Fruit fly (Drosophila melanogaster) whole organism, embryonic: ENCODE data around the gene CG15406.

Source experiments
- CG14860 ChIP-seq: fragments of 200-800 bp; sonication (Bioruptor generic); IDR thresholded peaks from 3 replicates; pipeline ENCODE4 v1.3.6; 2022; ENCODE audit warnings: missing biosample characterization, missing genetic modification characterization; ENCODE audit not compliant: partially characterized antibody
- CG16779 ChIP-seq: fragments of 200-800 bp; sonication (Bioruptor generic); IDR thresholded peaks from 2 replicates; pipeline ENCODE4 v1.3.6; 2022; ENCODE audit warnings: missing biosample characterization, missing genetic modification characterization
- CG17359 ChIP-seq: fragments of 200-800 bp; sonication (Bioruptor generic); optimal IDR thresholded peaks from 3 replicates; lab custom pipeline; 2018; ENCODE audit warnings: missing biosample characterization, mild to moderate bottlenecking, missing genetic modification characterization, moderate library complexity
- CG17385 ChIP-seq: fragments of 200-800 bp; sonication (Bioruptor generic); optimal IDR thresholded peaks from 3 replicates; lab custom pipeline; 2018; ENCODE audit warnings: missing biosample characterization, mild to moderate bottlenecking, missing genetic modification characterization
- CG18011 ChIP-seq: fragments of 200-800 bp; sonication (Bioruptor generic); optimal IDR thresholded peaks from 2 replicates; lab custom pipeline; 2017; ENCODE audit warnings: missing biosample characterization, missing genetic modification characterization, mild to moderate bottlenecking, moderate library complexity, missing genotype
- D19B ChIP-seq: fragments of 200-800 bp; sonication (Bioruptor generic); optimal IDR thresholded peaks from 2 replicates; lab custom pipeline; 2017; ENCODE audit warnings: missing biosample characterization, mild to moderate bottlenecking, missing genetic modification characterization
- Hey ChIP-seq: fragments of 200-800 bp; sonication (Bioruptor generic); optimal IDR thresholded peaks from 3 replicates; lab custom pipeline; 2018; ENCODE audit warnings: missing biosample characterization, mild to moderate bottlenecking, missing genetic modification characterization
- NFAT ChIP-seq: fragments of 200-800 bp; sonication (Bioruptor generic); IDR thresholded peaks from 2 replicates; pipeline ENCODE4 v1.3.6; 2022; ENCODE audit warnings: missing biosample characterization, missing genetic modification characterization
- ab ChIP-seq: fragments of 200-800 bp; sonication (Bioruptor generic); optimal IDR thresholded peaks from 2 replicates; lab custom pipeline; 2016; ENCODE audit warnings: missing biosample characterization, missing genetic modification characterization
- amos ChIP-seq: fragments of 200-800 bp; sonication (Bioruptor generic); IDR thresholded peaks from 2 replicates; pipeline ENCODE4 v1.3.6; 2022; ENCODE audit warnings: missing biosample characterization, missing genetic modification characterization; ENCODE audit not compliant: partially characterized antibody
- ara ChIP-seq: fragments of 200-800 bp; sonication (Bioruptor generic); IDR thresholded peaks from 2 replicates; pipeline ENCODE4 v1.3.6; 2022; ENCODE audit warnings: missing biosample characterization, missing genetic modification characterization
- da ChIP-seq: fragments of 200-800 bp; sonication (Bioruptor generic); optimal IDR thresholded peaks from 2 replicates; lab custom pipeline; 2016; ENCODE audit warnings: missing biosample characterization, missing genetic modification characterization
- pan ChIP-seq, 4 experiments: fragments of >200 bp in 3 of 4; fragments of 200-800 bp in 1 of 4; sonication (Bioruptor generic) in 1 of 4; optimal IDR thresholded peaks in 3 of 4; IDR thresholded peaks in 1 of 4; 2 replicates each; pipeline versions ENCODE4 v1.3.6 to Lab custom; 2017 to 2022; ENCODE audit warnings: missing biosample characterization in 2 of 4, missing genetic modification characterization in 2 of 4, mixed read lengths in 1 of 4
- tna ChIP-seq: fragments of 200-800 bp; sonication (Bioruptor generic); IDR thresholded peaks from 2 replicates; pipeline ENCODE4 v1.3.6; 2022; ENCODE audit warnings: missing biosample characterization, missing genetic modification characterization; ENCODE audit not compliant: partially characterized antibody

dm6 chr2L:3342369-3342768 lies 33.3 kb downstream of the CG15406 start:
- TF ChIP-seq ara (GFP tag; lab: Robert Waterston, UW), result no peak
- TF ChIP-seq NFAT (GFP tag; lab: Robert Waterston, UW), result no peak
- TF ChIP-seq CG16779, result no peak
- no peak for TF ChIP-seq tna
- no peak for TF ChIP-seq CG17359
- TF ChIP-seq CG14860 (GFP tag; lab: Robert Waterston, UW), result no peak
- TF ChIP-seq amos (GFP tag; lab: Robert Waterston, UW), result no peak
- no peak for TF ChIP-seq CG17385
- TF ChIP-seq Hey (tag; lab: Kevin White, UChicago), result no peak
- no peak for TF ChIP-seq da (GFP tag; lab: Kevin White, UChicago)
- TF ChIP-seq pan (optimal IDR thresholded peaks at IDR 0.05; lab: Kevin White, UChicago), result no peak
- TF ChIP-seq pan (GFP tag; optimal IDR thresholded peaks at IDR 0.05 in 1 of 2, IDR thresholded peaks at IDR 0.05 in 1 of 2), result no peak
- TF ChIP-seq ab (GFP tag; lab: Kevin White, UChicago), result no peak
- no peak for TF ChIP-seq D19B (GFP tag; lab: Kevin White, UChicago)
- TF ChIP-seq CG18011, result no peak
